Fruit fly (Drosophila melanogaster): ENCODE results near the gene CG3588.

Gene CG3588

DNA sequence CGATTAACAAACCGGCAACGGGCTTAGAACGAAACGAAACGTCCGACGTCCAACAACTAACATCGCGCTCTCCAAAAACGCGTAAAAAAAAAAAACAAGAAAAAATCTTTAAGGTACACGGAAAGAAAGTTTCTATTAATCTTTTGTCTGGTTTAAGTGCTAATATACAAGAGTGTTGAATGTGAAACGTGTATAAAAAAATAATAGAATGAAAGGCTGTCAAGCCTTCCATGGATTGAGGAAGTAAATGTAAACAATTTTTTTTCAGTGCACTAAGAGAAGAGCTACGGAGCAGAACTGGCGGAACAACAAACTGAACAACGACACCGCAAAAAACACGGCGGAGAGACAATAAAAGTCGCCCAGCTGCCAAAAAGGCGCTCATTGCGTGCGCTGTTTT lies at the start of gene CG3588:
TSS of gene CG3588 (plus strand) at position 29 of the 400 bp plus-strand sequence.
- TF ChIP-seq insv (optimal IDR thresholded peaks at IDR 0.05), result no peak
- TF ChIP-seq psq (optimal IDR thresholded peaks at IDR 0.05), result no peak
- no peak for TF ChIP-seq Myc (optimal IDR thresholded peaks at IDR 0.05)
- TF ChIP-seq Sin3A (optimal IDR thresholded peaks at IDR 0.05), result no peak

DNA sequence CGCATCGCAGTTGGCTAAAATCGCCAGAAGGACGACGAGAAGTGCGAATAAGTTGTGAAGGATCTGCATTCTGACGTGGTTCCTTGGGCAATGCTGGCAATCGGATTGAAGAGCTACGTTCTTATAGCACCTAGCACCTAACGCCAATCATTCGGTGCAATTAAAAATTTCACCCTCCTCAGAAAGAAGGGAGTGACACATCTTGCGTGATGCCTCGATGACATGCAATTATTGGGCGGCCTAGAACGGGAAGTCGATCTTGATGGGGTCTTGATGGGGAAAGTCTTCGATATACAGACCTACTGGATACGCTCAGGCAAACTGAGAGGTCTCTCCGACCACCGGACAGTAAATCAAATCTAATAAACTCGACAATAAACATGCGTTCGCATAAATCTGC lies 46.8 kb upstream of the CG3588 start, which contains the start of gene CG14416:
TSS of gene CG14416 (minus strand) at position 101 of the 400 bp plus-strand sequence.
- TF ChIP-seq psq (optimal IDR thresholded peaks at IDR 0.05), result no peak
- no peak for TF ChIP-seq insv (optimal IDR thresholded peaks at IDR 0.05)
- TF ChIP-seq h (optimal IDR thresholded peaks at IDR 0.05), result no peak
- TF ChIP-seq ttk (optimal IDR thresholded peaks at IDR 0.05), result no peak
- no peak for TF ChIP-seq Myc (optimal IDR thresholded peaks at IDR 0.05)
- TF ChIP-seq Sin3A (optimal IDR thresholded peaks at IDR 0.05), result no peak

DNA sequence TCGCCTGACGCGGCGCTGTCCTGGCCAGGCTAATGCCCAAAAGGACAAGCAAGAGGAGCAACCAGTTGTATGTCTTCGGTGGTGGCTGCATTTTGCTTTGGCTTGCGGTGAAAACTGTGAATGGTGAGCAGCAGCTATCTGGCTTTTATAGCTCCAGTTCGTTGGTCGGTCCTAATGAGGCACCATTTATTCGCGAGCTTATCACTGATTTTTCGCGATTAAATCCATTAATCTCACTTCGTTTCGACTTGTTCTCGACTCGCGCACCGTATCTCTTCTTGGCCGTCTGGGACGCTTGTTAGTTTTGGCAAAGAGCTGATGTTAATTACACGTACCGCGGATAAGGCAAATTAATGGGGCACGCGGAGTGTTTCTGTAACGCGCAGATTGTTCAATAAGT lies 43.1 kb upstream of the CG3588 start, which contains the start of gene CG14417:
TSS of gene CG14417 (minus strand) at position 101 of the 400 bp plus-strand sequence.
- TF ChIP-seq psq (optimal IDR thresholded peaks at IDR 0.05), result no peak
- no peak for TF ChIP-seq insv (optimal IDR thresholded peaks at IDR 0.05)
- TF ChIP-seq Myc (optimal IDR thresholded peaks at IDR 0.05), result no peak
- no peak for TF ChIP-seq h (optimal IDR thresholded peaks at IDR 0.05)

DNA sequence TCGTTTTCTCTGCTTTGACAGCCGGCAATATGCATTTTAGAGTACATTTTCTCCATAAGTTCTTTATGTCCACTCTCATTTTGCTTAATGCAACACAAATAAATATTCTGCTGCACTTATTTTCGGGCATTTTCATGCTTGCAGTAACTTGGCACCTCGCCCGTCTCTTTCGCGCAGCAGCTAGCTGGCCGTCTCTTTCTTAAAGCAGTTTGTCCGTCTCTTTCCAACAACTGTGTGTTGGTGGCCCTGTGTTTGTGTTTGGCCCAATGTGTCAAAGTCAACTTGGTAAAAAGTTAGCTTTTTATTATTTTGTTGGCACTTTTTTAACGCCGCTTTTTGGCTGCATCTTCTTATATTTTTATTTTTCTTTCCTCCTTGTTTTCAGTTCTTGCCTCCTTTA lies 42.5 kb upstream of the CG3588 start:
- TF ChIP-seq Sin3A (optimal IDR thresholded peaks at IDR 0.05), result no peak
- no peak for TF ChIP-seq insv (optimal IDR thresholded peaks at IDR 0.05)
- TF ChIP-seq psq (optimal IDR thresholded peaks at IDR 0.05), result no peak
- TF ChIP-seq ttk (optimal IDR thresholded peaks at IDR 0.05), result no peak
- TF ChIP-seq Myc (optimal IDR thresholded peaks at IDR 0.05), result no peak
- no peak for TF ChIP-seq h (optimal IDR thresholded peaks at IDR 0.05)

DNA sequence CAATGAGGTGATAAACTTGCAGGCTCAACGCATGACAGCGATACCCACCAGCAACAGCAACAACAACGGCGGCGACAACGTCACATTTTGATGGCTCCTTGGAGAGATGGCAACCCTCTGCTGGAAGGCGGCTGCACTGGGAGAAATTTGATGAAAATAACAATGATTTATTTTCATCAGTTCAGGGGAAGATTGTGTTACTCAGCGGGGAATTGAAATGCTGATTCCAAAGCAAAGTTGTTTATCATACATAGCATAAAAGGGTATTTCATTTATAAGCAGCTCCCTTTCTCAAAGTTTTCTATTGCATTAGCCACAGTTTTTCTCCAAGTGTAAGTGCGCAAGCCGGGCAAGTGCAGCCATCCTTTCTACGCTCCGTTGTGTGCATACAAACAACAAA lies 38.9 kb upstream of the CG3588 start:
- TF ChIP-seq psq (optimal IDR thresholded peaks at IDR 0.05) (no peak), Myc (optimal IDR thresholded peaks at IDR 0.05) (no peak), insv (optimal IDR thresholded peaks at IDR 0.05) (no peak), Sin3A (optimal IDR thresholded peaks at IDR 0.05) (no peak), ttk (optimal IDR thresholded peaks at IDR 0.05) (no peak)

DNA sequence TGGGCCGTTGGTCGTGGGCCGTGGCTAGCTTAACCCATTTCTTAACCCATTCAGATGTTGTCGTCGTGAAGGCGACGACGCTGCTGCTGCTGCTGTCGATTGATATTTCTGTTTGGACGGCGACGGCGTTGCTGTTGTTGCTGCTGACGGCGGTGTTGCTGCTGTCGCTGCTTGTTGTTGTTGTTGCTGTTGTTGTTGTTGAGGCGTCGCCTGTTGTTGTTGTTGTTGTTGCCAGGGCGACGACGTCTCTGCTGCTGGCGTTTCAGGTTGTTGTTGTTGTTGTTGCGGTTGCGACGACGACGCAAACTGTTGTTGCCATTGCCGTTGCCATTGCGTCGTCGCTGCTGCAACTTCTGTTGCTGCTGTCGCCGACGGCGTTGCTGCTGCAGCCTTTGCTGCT lies 37.1 kb upstream of the CG3588 start:
- TF ChIP-seq Sin3A (optimal IDR thresholded peaks at IDR 0.05) (no peak), Myc (optimal IDR thresholded peaks at IDR 0.05) (no peak), ttk (optimal IDR thresholded peaks at IDR 0.05) (no peak), h (optimal IDR thresholded peaks at IDR 0.05) (no peak), psq (optimal IDR thresholded peaks at IDR 0.05) (no peak), insv (optimal IDR thresholded peaks at IDR 0.05) (no peak)

DNA sequence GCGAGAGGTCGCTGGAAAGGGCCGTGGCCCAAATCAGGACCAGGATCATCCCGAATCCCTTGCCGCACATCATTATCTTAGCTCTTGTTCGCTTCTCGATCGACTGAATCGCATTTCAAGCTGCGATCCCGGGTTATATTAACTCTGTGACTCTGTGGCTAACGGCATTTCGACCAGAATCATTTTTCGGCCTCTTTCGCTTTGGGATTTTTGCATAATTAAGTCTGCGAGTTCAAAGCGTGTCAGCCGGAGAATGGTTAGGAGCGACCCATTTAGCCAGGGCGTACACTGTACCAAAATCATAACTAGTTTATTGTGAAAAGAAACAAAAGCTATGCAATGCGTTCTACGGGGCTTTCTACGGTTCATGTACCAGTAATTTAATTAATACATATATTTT lies 36.0 kb upstream of the CG3588 start, which contains the start of gene CG14418:
TSS of gene CG14418 (minus strand) at position 101 of the 400 bp plus-strand sequence.
- TF ChIP-seq ttk (optimal IDR thresholded peaks at IDR 0.05) (no peak), psq (optimal IDR thresholded peaks at IDR 0.05) (no peak), insv (optimal IDR thresholded peaks at IDR 0.05) (no peak), Sin3A (optimal IDR thresholded peaks at IDR 0.05) (no peak), h (optimal IDR thresholded peaks at IDR 0.05) (no peak), Myc (optimal IDR thresholded peaks at IDR 0.05) (no peak)

DNA sequence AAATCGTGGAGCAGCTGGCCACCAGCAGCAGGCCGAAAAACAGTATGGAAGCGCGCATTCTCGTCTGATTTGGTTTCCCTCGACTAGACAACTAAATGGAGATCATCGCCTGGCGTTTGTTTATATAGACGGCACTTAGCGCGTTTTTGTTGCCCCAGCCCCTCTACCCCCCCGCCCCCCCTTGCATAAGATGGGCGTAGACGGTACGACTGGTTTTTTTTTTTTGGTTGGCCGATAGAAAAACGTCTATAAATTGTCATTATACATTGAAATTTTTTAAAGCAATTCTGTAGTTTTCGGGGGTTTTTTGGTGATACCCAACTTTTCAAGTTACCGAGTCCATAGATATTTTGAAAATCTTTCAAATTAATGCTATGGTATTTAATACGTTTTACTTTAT lies 33.8 kb upstream of the CG3588 start, which contains the start of gene CG14419:
TSS of gene CG14419 (minus strand) at position 101 of the 400 bp plus-strand sequence.
- no peak for TF ChIP-seq Myc (optimal IDR thresholded peaks at IDR 0.05)
- no peak for TF ChIP-seq ttk (optimal IDR thresholded peaks at IDR 0.05)
- TF ChIP-seq insv (optimal IDR thresholded peaks at IDR 0.05), result no peak
- TF ChIP-seq psq (optimal IDR thresholded peaks at IDR 0.05), result no peak
- TF ChIP-seq Sin3A (optimal IDR thresholded peaks at IDR 0.05), result no peak
- no peak for TF ChIP-seq h (optimal IDR thresholded peaks at IDR 0.05)

DNA sequence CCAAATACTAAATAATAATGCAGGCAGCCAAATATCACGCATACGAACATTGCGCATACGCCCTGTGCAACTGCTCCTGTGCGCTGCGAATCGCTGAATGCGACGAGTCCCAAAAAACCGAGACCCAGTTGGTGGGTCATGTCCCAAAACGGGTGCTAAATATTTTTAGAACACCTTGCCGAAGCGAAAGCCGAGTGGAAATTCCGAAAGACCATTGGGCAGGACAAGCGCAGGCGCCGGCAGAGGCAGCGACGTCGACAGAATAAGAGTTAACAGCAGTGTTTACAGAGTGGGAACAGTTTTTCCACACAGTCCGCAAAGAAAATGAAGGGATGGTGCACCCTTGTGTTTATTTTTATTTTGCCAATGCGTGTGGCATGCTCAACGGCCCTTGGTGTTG lies 31.4 kb upstream of the CG3588 start:
- TF ChIP-seq insv (optimal IDR thresholded peaks at IDR 0.05) (no peak), Sin3A (optimal IDR thresholded peaks at IDR 0.05) (no peak), h (optimal IDR thresholded peaks at IDR 0.05) (no peak), Myc (optimal IDR thresholded peaks at IDR 0.05) (no peak), ttk (optimal IDR thresholded peaks at IDR 0.05) (no peak), psq (optimal IDR thresholded peaks at IDR 0.05) (no peak)

DNA sequence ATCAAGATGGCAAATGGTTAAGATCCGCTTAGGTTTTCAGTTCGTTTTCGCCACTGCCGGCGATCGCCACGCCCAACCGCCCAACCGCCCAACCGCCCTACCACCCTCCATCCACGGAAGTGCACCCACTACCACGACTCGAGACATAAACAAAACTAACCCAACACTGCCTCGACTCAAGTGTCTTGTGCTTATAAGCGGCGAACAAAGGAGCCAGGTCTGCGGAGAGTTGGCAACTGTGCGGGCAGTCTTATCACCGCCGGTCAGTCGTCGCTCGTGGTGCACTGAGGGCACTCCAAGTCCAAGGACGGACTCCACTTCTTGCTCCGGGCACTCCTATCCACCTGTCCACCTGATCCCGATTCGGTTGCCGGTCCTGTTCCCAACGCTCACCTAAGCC lies 29.1 kb upstream of the CG3588 start, which contains the start of gene CG3526:
TSS of gene CG3526 (plus strand) at position 301 of the 400 bp plus-strand sequence.
- TF ChIP-seq ttk (optimal IDR thresholded peaks at IDR 0.05), result no peak
- no peak for TF ChIP-seq h (optimal IDR thresholded peaks at IDR 0.05)
- TF ChIP-seq Myc (optimal IDR thresholded peaks at IDR 0.05), result no peak
- TF ChIP-seq psq (optimal IDR thresholded peaks at IDR 0.05), result no peak
- TF ChIP-seq Sin3A (optimal IDR thresholded peaks at IDR 0.05), result no peak
- TF ChIP-seq insv (optimal IDR thresholded peaks at IDR 0.05), result no peak

DNA sequence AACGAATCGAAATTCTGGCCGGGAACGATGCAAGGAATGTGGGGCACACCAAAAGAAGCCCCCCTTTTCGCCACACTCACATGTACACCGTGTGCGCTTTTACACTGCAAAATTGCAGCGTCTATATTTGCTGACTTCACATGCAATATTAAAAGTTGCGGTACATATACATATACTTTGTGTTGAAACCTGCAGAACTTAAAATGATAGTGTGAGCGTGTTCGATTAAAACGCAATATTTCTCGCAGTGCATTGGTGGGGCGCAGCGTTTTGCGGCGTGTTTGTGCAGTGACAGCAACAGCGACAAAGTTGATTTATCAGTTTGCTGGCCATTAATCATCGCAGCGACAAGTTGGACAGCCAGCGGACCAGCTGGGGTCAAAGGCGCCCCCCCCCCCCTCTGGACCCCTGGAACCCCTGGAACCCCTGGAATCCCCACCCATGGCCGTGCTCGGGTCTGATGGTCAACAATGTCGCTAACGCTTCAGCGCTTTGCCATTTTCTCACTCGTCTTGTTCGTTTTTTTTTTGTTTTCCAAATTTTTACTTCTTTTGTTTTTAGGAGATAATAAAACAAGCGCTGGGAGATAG lies 12.4 kb upstream of the CG3588 start:
- TF ChIP-seq h (optimal IDR thresholded peaks at IDR 0.05), result no peak
- TF ChIP-seq ttk (optimal IDR thresholded peaks at IDR 0.05), result no peak
- no peak for TF ChIP-seq Sin3A (optimal IDR thresholded peaks at IDR 0.05)
- TF ChIP-seq Myc (optimal IDR thresholded peaks at IDR 0.05), result no peak
- no peak for TF ChIP-seq psq (optimal IDR thresholded peaks at IDR 0.05)
- TF ChIP-seq insv (optimal IDR thresholded peaks at IDR 0.05), result no peak

DNA sequence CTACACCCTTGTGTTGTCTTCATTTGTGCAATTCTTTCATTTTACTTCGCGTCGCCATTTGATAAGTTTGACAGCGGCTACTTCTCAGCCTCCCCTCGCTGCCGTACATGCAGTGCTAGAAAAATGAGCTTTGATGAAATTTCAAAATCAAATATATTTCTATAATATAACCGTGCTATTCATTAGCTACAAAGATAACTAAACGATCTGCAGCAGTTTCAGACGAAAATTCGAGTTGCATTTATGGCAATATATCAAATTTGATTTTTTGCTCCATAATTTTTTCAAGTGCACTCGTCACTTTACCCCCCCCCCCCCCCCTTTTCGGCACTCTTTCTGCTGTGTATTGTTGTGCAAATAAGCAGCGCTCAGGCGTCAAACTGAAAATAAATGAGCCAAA lies 7.0 kb upstream of the CG3588 start:
- TF ChIP-seq psq (optimal IDR thresholded peaks at IDR 0.05) (no peak), ttk (optimal IDR thresholded peaks at IDR 0.05) (no peak), Myc (optimal IDR thresholded peaks at IDR 0.05) (no peak), Sin3A (optimal IDR thresholded peaks at IDR 0.05) (no peak), h (optimal IDR thresholded peaks at IDR 0.05) (no peak), insv (optimal IDR thresholded peaks at IDR 0.05) (no peak)

DNA sequence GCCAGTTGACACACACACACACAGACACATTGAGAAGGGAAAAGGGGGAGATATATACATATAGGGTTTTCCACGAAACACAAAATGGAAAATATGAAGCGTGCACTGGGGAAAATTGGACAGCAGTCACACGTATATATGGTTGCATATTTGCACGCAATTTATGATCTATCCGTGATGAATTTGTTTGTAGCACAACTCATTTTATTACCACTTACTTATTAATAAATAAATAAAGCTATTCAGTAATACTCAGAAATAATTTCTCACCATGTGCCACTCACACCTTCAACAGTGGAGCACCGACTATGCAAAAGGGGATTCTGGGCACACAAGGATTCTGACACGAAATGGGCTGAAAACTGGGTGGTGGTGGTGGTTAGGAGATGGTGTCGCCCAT lies 5.5 kb upstream of the CG3588 start:
- TF ChIP-seq psq (optimal IDR thresholded peaks at IDR 0.05) (no peak), ttk (optimal IDR thresholded peaks at IDR 0.05) (no peak), insv (optimal IDR thresholded peaks at IDR 0.05) (no peak), Sin3A (optimal IDR thresholded peaks at IDR 0.05) (no peak), Myc (optimal IDR thresholded peaks at IDR 0.05) (no peak), h (optimal IDR thresholded peaks at IDR 0.05) (no peak)
